Fruit fly (Drosophila melanogaster) whole organism, embryonic: Measurements from ENCODE around the gene Arl8.

Source experiments
- Blimp-1 ChIP-seq: fragments of 200-800 bp; sonication (Bioruptor generic); optimal IDR thresholded peaks from 3 replicates; lab custom pipeline; 2018; ENCODE audit warnings: missing biosample characterization, missing genetic modification characterization, mild to moderate bottlenecking, moderate library complexity, missing genetic modification reagents
- BtbVII ChIP-seq: fragments of 200-800 bp; sonication (Bioruptor generic); optimal IDR thresholded peaks from 3 replicates; lab custom pipeline; 2017; ENCODE audit warnings: missing biosample characterization, mild to moderate bottlenecking, missing genetic modification characterization
- CG10543 ChIP-seq: fragments of 200-800 bp; sonication (Bioruptor generic); optimal IDR thresholded peaks from 3 replicates; lab custom pipeline; 2017; ENCODE audit warnings: missing biosample characterization, mild to moderate bottlenecking, missing genetic modification characterization, moderate library complexity
- CG10979 ChIP-seq: fragments of 200-800 bp; sonication (Bioruptor generic); optimal IDR thresholded peaks from 2 replicates; lab custom pipeline; 2018; ENCODE audit warnings: missing biosample characterization, mild to moderate bottlenecking, missing genetic modification characterization, moderate library complexity
- CG11398 ChIP-seq: fragments of 200-800 bp; sonication (Bioruptor generic); optimal IDR thresholded peaks from 2 replicates; lab custom pipeline; 2016; ENCODE audit warnings: missing biosample characterization, missing genetic modification characterization
- CG11504 ChIP-seq: fragments of 200-800 bp; sonication (Bioruptor generic); optimal IDR thresholded peaks from 3 replicates; lab custom pipeline; 2019; ENCODE audit warnings: missing biosample characterization, mild to moderate bottlenecking, missing genetic modification characterization, moderate library complexity
- CG15073 ChIP-seq: fragments of 200-800 bp; sonication (Bioruptor generic); optimal IDR thresholded peaks from 2 replicates; lab custom pipeline; 2016; ENCODE audit warnings: missing biosample characterization, missing genetic modification characterization
- CG1603 ChIP-seq: fragments of 200-800 bp; sonication (Bioruptor generic); optimal IDR thresholded peaks from 2 replicates; lab custom pipeline; 2019; ENCODE audit warnings: missing biosample characterization, mild to moderate bottlenecking, missing genetic modification characterization, moderate library complexity
- CG16813 ChIP-seq: fragments of 200-800 bp; sonication (Bioruptor generic); IDR thresholded peaks from 3 replicates; pipeline ENCODE4 v1.3.6; 2022; ENCODE audit warnings: missing biosample characterization, missing genetic modification characterization; ENCODE audit not compliant: partially characterized antibody
- CG17568 ChIP-seq: fragments of 200-800 bp; sonication (Bioruptor generic); optimal IDR thresholded peaks from 2 replicates; lab custom pipeline; 2018; ENCODE audit warnings: missing biosample characterization, mild to moderate bottlenecking, missing genetic modification characterization, moderate library complexity
- CG17829 ChIP-seq: fragments of 200-800 bp; optimal IDR thresholded peaks from 2 replicates; lab custom pipeline; 2019; ENCODE audit warnings: missing biosample characterization, mild to moderate bottlenecking, missing genetic modification characterization, moderate library complexity
- CG18476 ChIP-seq: fragments of 200-800 bp; sonication (Bioruptor generic); optimal IDR thresholded peaks from 2 replicates; lab custom pipeline; 2016; ENCODE audit warnings: missing biosample characterization, mild to moderate bottlenecking, missing genetic modification characterization
- CG2712 ChIP-seq: fragments of 200-800 bp; optimal IDR thresholded peaks from 3 replicates; lab custom pipeline; 2019; ENCODE audit warnings: missing biosample characterization, mild to moderate bottlenecking, missing genetic modification characterization, moderate library complexity
- CG30431 ChIP-seq: fragments of 200-800 bp; sonication (Bioruptor generic); optimal IDR thresholded peaks from 2 replicates; lab custom pipeline; 2017; ENCODE audit warnings: missing biosample characterization, missing genetic modification characterization
- CG32772 ChIP-seq: fragments of 200-800 bp; sonication (Bioruptor generic); IDR thresholded peaks from 2 replicates; pipeline ENCODE4 v1.3.6; 2022; ENCODE audit warnings: missing biosample characterization, missing genetic modification characterization
- CG33557 ChIP-seq: fragments of 200-800 bp; sonication (Bioruptor generic); optimal IDR thresholded peaks from 2 replicates; lab custom pipeline; 2019; ENCODE audit warnings: missing biosample characterization, mild to moderate bottlenecking, missing genetic modification characterization, moderate library complexity
- CG4328 ChIP-seq: fragments of 200-800 bp; sonication (Bioruptor generic); optimal IDR thresholded peaks from 3 replicates; lab custom pipeline; 2017; ENCODE audit warnings: missing biosample characterization, missing genetic modification reagents, missing genetic modification characterization
- CG5953 ChIP-seq: fragments of 200-800 bp; sonication (Bioruptor generic); IDR thresholded peaks from 2 replicates; pipeline ENCODE4 v1.3.6; 2022; ENCODE audit warnings: missing biosample characterization, missing genetic modification characterization
- CG7357 ChIP-seq: fragments of 200-800 bp; sonication (Bioruptor generic); IDR thresholded peaks from 3 replicates; pipeline ENCODE4 v1.3.6; 2022; ENCODE audit warnings: missing biosample characterization, missing genetic modification characterization
- CG7556 ChIP-seq: fragments of 200-800 bp; sonication (Bioruptor generic); optimal IDR thresholded peaks from 2 replicates; lab custom pipeline; 2017; ENCODE audit warnings: missing biosample characterization, mild to moderate bottlenecking, missing genetic modification characterization
- CG8281 ChIP-seq: fragments of 200-800 bp; sonication (Bioruptor generic); optimal IDR thresholded peaks from 2 replicates; lab custom pipeline; 2018; ENCODE audit warnings: missing biosample characterization, mild to moderate bottlenecking, missing genetic modification characterization, moderate library complexity
- CG8944 ChIP-seq: fragments of 200-800 bp; sonication (Bioruptor generic); optimal IDR thresholded peaks from 3 replicates; lab custom pipeline; 2016; ENCODE audit warnings: missing biosample characterization, missing genetic modification characterization
- CG9932 ChIP-seq: fragments of 200-800 bp; sonication (Bioruptor generic); IDR thresholded peaks from 2 replicates; pipeline ENCODE4 v1.3.6; 2022; ENCODE audit warnings: missing biosample characterization, missing genetic modification characterization
- Chrac-16 ChIP-seq: fragments of 200-800 bp; sonication (Bioruptor generic); optimal IDR thresholded peaks from 3 replicates; lab custom pipeline; 2016; ENCODE audit warnings: missing biosample characterization, missing genetic modification characterization
- CrebB ChIP-seq: fragments of 200-800 bp; sonication (Bioruptor generic); optimal IDR thresholded peaks from 3 replicates; lab custom pipeline; 2018; ENCODE audit warnings: missing biosample characterization, mild to moderate bottlenecking, missing genetic modification characterization
- Dad ChIP-seq: fragments of 200-800 bp; sonication (Bioruptor generic); optimal IDR thresholded peaks from 3 replicates; lab custom pipeline; 2016; ENCODE audit warnings: missing biosample characterization, missing genetic modification characterization
- HLH3B ChIP-seq: fragments of 200-800 bp; sonication (Bioruptor generic); IDR thresholded peaks from 2 replicates; pipeline ENCODE4 v1.3.6; 2022; ENCODE audit warnings: missing biosample characterization, missing genetic modification characterization
- Hmx ChIP-seq: fragments of 200-800 bp; sonication (Bioruptor generic); optimal IDR thresholded peaks from 2 replicates; lab custom pipeline; 2016; ENCODE audit warnings: missing biosample characterization, missing genetic modification characterization
- MESR4 ChIP-seq: fragments of 200-800 bp; sonication (Bioruptor generic); optimal IDR thresholded peaks from 2 replicates; lab custom pipeline; 2018; ENCODE audit warnings: missing biosample characterization, mild to moderate bottlenecking, missing genetic modification characterization, moderate library complexity
- MTF-1 ChIP-seq: fragments of 200-800 bp; sonication (Bioruptor generic); optimal IDR thresholded peaks from 2 replicates; lab custom pipeline; 2018; ENCODE audit warnings: missing biosample characterization, mild to moderate bottlenecking, missing genetic modification characterization, borderline replicate concordance
- NFAT ChIP-seq: fragments of 200-800 bp; sonication (Bioruptor generic); IDR thresholded peaks from 2 replicates; pipeline ENCODE4 v1.3.6; 2022; ENCODE audit warnings: missing biosample characterization, missing genetic modification characterization
- Poxn ChIP-seq: fragments of 200-800 bp; sonication (Bioruptor generic); IDR thresholded peaks from 2 replicates; pipeline ENCODE4 v1.3.6; 2022; ENCODE audit warnings: missing biosample characterization, missing genetic modification characterization
- Ptx1 ChIP-seq: fragments of 200-800 bp; sonication (Bioruptor generic); IDR thresholded peaks from 2 replicates; pipeline ENCODE4 v1.3.6; 2022; ENCODE audit warnings: missing biosample characterization, missing genetic modification characterization
- bbx ChIP-seq: fragments of 200-800 bp; sonication (Bioruptor generic); IDR thresholded peaks from 2 replicates; pipeline ENCODE4 v1.3.6; 2022; ENCODE audit warnings: missing biosample characterization, missing genetic modification characterization; ENCODE audit not compliant: partially characterized antibody
- cad ChIP-seq: fragments of >200 bp; optimal IDR thresholded peaks from 2 replicates; lab custom pipeline; 2017; ENCODE audit warnings: missing biosample characterization, missing genetic modification characterization
- crc ChIP-seq: fragments of 200-800 bp; sonication (Bioruptor generic); optimal IDR thresholded peaks from 2 replicates; lab custom pipeline; 2016; ENCODE audit warnings: missing biosample characterization, missing genetic modification characterization
- croc ChIP-seq: fragments of 200-800 bp; sonication (Bioruptor generic); conservative IDR thresholded peaks from 3 replicates; pipeline ENCODE4 v1.3.6; 2022; ENCODE audit warnings: missing biosample characterization, missing genetic modification characterization
- ewg ChIP-seq: fragments of 200-800 bp; sonication (Bioruptor generic); optimal IDR thresholded peaks from 3 replicates; lab custom pipeline; 2017; ENCODE audit warnings: mild to moderate bottlenecking, missing biosample characterization, missing genetic modification reagents, missing genetic modification characterization
- jigr1 ChIP-seq: fragments of 200-800 bp; sonication (Bioruptor generic); IDR thresholded peaks from 3 replicates; pipeline ENCODE4 v1.3.6; 2022; ENCODE audit warnings: missing biosample characterization, missing genetic modification characterization
- ken ChIP-seq: fragments of 200-800 bp; sonication (Bioruptor generic); IDR thresholded peaks from 3 replicates; pipeline ENCODE4 v1.3.6; 2022; ENCODE audit warnings: missing biosample characterization, missing genetic modification characterization
- lab ChIP-seq: fragments of 200-800 bp; sonication (Bioruptor generic); optimal IDR thresholded peaks from 3 replicates; lab custom pipeline; 2017; ENCODE audit warnings: missing biosample characterization, missing genetic modification characterization, mild to moderate bottlenecking, moderate library complexity, missing genetic modification reagents
- nau ChIP-seq: fragments of 200-800 bp; sonication (Bioruptor generic); optimal IDR thresholded peaks from 3 replicates; lab custom pipeline; 2017; ENCODE audit warnings: missing biosample characterization, mild to moderate bottlenecking, missing genetic modification characterization, missing genetic modification reagents
- odd ChIP-seq: fragments of 200-800 bp; sonication (Bioruptor generic); optimal IDR thresholded peaks from 2 replicates; lab custom pipeline; 2017; ENCODE audit warnings: missing biosample characterization, mild to moderate bottlenecking, missing genetic modification characterization
- shn ChIP-seq: fragments of 200-800 bp; sonication (Bioruptor generic); optimal IDR thresholded peaks from 3 replicates; lab custom pipeline; 2016; ENCODE audit warnings: missing biosample characterization, missing genetic modification characterization
- sima ChIP-seq: fragments of 200-800 bp; sonication (Bioruptor generic); optimal IDR thresholded peaks from 2 replicates; lab custom pipeline; 2016; ENCODE audit warnings: missing biosample characterization, missing genetic modification characterization
- sqz ChIP-seq: fragments of 200-800 bp; sonication (Bioruptor generic); optimal IDR thresholded peaks from 3 replicates; lab custom pipeline; 2018; ENCODE audit warnings: missing biosample characterization, mild to moderate bottlenecking, missing genetic modification characterization
- stc ChIP-seq: fragments of 200-800 bp; sonication (Bioruptor generic); IDR thresholded peaks from 2 replicates; pipeline ENCODE4 v1.3.6; 2022; ENCODE audit warnings: missing biosample characterization, missing genetic modification characterization
- tna ChIP-seq: fragments of 200-800 bp; sonication (Bioruptor generic); IDR thresholded peaks from 2 replicates; pipeline ENCODE4 v1.3.6; 2022; ENCODE audit warnings: missing biosample characterization, missing genetic modification characterization; ENCODE audit not compliant: partially characterized antibody

Arl8 gene

DNA sequence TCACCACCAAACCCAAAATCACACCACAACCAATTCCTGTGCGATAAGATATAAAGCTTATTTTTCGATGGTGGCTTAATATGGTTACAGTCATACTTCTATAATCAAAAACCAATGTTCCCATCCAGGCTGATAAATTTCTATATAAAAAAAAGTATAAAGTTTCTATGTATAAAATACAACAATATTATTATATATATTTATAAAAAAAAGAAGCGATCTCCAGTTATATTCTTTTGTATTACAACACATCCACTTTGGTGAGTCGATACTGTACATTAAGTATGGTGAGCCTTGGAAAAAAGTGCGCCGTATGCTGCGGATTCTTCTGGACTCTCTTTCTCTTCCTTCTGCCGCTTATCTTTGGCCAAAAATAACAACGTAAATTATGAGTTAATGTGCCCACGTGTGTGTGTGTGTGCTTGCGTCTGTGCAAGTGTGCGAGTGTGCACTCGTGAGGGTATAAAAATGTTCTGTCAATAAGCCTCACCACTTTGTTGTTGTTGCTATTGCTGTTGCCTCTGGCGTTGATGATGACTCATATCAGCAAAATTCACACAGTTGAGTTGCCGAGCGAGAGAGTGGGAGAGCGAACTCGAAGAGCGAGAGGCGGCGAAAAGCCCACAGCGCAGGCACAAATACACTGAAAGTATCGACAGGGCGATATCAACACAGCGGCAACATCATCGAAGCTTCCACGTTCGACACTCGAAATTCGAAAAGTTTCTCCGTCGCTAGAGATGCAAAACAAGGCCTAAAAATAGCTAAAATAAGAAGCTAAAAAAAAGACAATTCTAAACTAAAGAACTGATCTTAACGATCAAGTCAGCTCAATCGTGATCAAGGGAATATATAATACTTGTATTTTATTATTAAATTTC lies 6.7 kb upstream of the Arl8 start (continued):
- TF ChIP-seq NFAT (GFP tag; lab: Robert Waterston, UW) (peak; percentile 51; the same call in 1 of the 2 replicates), tna (no peak), CG4328 (GFP tag; lab: Kevin White, UChicago) (peak; percentile 34), CG18476 (GFP tag; lab: Kevin White, UChicago) (peak; percentile 25), CG11504 (tag; lab: Kevin White, UChicago) (peak; percentile 75), CG30431 (GFP tag; lab: Kevin White, UChicago) (no peak), sima (GFP tag; lab: Kevin White, UChicago) (no peak), Blimp-1 (GFP tag; lab: Kevin White, UChicago) (peak; percentile 64), Poxn (GFP tag; lab: Robert Waterston, UW) (0 out of 2 replicates have a peak, but pooled peaks have one; percentile 48), CG9932 (peak; percentile 82), CG5953 (no peak), MTF-1 (GFP tag; lab: Kevin White, UChicago) (peak; percentile 14), CG11398 (GFP tag; lab: Kevin White, UChicago) (no peak), sqz (peak; percentile 63), CrebB (tag; lab: Kevin White, UChicago) (peak; percentile 45), shn (peak; percentile 43), CG17568 (GFP tag; lab: Kevin White, UChicago) (peak; percentile 51), crc (GFP tag; lab: Kevin White, UChicago) (no peak), CG8944 (no peak), BtbVII (GFP tag; lab: Kevin White, UChicago) (peak; percentile 67), MESR4 (no peak), odd (GFP tag; lab: Kevin White, UChicago) (peak; percentile 31), CG7556 (GFP tag; lab: Kevin White, UChicago) (peak; percentile 57), CG1603 (tag; lab: Kevin White, UChicago) (no peak), CG2712 (tag; lab: Kevin White, UChicago) (peak; percentile 73), cad (no peak), ken (GFP tag; lab: Robert Waterston, UW) (peak; percentile 56; the same call in 2 of the 3 replicates), CG8281 (tag; lab: Kevin White, UChicago) (peak; percentile 27), CG10543 (GFP tag; lab: Kevin White, UChicago) (peak; percentile 74), lab (peak; percentile 77), Dad (GFP tag; lab: Kevin White, UChicago) (no peak), stc (GFP tag; lab: Robert Waterston, UW) (no peak; the same call in 1 of the 2 replicates), HLH3B (GFP tag; lab: Robert Waterston, UW) (peak; percentile 60; the same call in 1 of the 2 replicates), ewg (no peak), Ptx1 (GFP tag; lab: Robert Waterston, UW) (peak; percentile 86), CG33557 (no peak), CG17829 (tag; lab: Kevin White, UChicago) (peak; percentile 43), CG15073 (GFP tag; lab: Kevin White, UChicago) (no peak), Chrac-16 (peak; percentile 15), jigr1 (GFP tag; lab: Robert Waterston, UW) (0 out of 3 replicates have a peak, but pooled peaks have one; percentile 38), nau (GFP tag; lab: Kevin White, UChicago) (peak; percentile 67), CG32772 (peak; percentile 64), Hmx (GFP tag; lab: Kevin White, UChicago) (peak; percentile 1), CG7357 (GFP tag; lab: Robert Waterston, UW) (peak; percentile 45; the same call in 2 of the 3 replicates), CG10979 (tag; lab: Kevin White, UChicago) (peak; percentile 36), croc (GFP tag; lab: Robert Waterston, UW) (peak; percentile 25; the same call in 2 of the 3 replicates), bbx (peak; percentile 45; the same call in 1 of the 2 replicates), CG16813 (GFP tag; lab: Robert Waterston, UW) (no peak)
